Worm (Caenorhabditis elegans) whole organism, L3 larva: Measurements from ENCODE around the gene F35G12.7.

ENCODE experiments used
- R02D3.7 ChIP-seq: fragments of 150-350 bp; optimal IDR thresholded peaks from 2 replicates; lab custom pipeline; 2014; ENCODE audit warnings: missing biosample characterization, missing genetic modification characterization
- ZK546.5 ChIP-seq: sonication (generic microtip); optimal IDR thresholded peaks from 2 replicates; lab custom pipeline; 2017; ENCODE audit warnings: missing biosample characterization, missing genetic modification characterization
- aly-2 ChIP-seq: fragments of 150-350 bp; optimal IDR thresholded peaks from 2 replicates; lab custom pipeline; 2014; ENCODE audit warnings: missing biosample characterization, missing genetic modification characterization
- ceh-16 ChIP-seq: sonication (generic microtip); optimal IDR thresholded peaks from 2 replicates; lab custom pipeline; 2017; ENCODE audit warnings: missing biosample characterization, missing genetic modification characterization
- ceh-28 ChIP-seq: fragments of 150-350 bp; optimal IDR thresholded peaks from 2 replicates; lab custom pipeline; 2014; ENCODE audit warnings: missing biosample characterization, missing genetic modification reagents, missing genetic modification characterization
- ceh-82 ChIP-seq: fragments of 150-350 bp; optimal IDR thresholded peaks from 2 replicates; lab custom pipeline; 2014; ENCODE audit warnings: missing biosample characterization, missing genetic modification characterization
- ceh-9 ChIP-seq: sonication (generic microtip); optimal IDR thresholded peaks from 2 replicates; lab custom pipeline; 2018; ENCODE audit warnings: missing biosample characterization, missing genetic modification characterization
- daf-12 ChIP-seq: fragments of 150-350 bp; optimal IDR thresholded peaks from 2 replicates; lab custom pipeline; 2014; ENCODE audit warnings: missing biosample characterization, missing genetic modification reagents, missing genetic modification characterization
- egl-27 ChIP-seq: sonication (generic microtip); optimal IDR thresholded peaks from 4 replicates; lab custom pipeline; 2017; ENCODE audit warnings: missing biosample characterization, missing genetic modification reagents, missing genetic modification characterization
- elt-1 ChIP-seq: fragments of 150-350 bp; optimal IDR thresholded peaks from 2 replicates; lab custom pipeline; 2014; ENCODE audit warnings: missing biosample characterization, missing genetic modification characterization
- elt-2 ChIP-seq: sonication (generic microtip); optimal IDR thresholded peaks from 2 replicates; lab custom pipeline; 2016; ENCODE audit warnings: missing genetic modification reagents, mild to moderate bottlenecking, missing genetic modification characterization, missing compliant biosample characterization
- elt-3 ChIP-seq, 3 experiments: fragments of 150-350 bp in 1 of 3; sonication (generic microtip) in 2 of 3; optimal IDR thresholded peaks; 2 replicates in 2 of 3; 4 replicates in 1 of 3; lab custom pipeline; 2014 to 2017; ENCODE audit warnings: missing biosample characterization in 3 of 3, missing genetic modification characterization in 3 of 3
- eor-1 ChIP-seq, 2 experiments: fragments of 150-350 bp; optimal IDR thresholded peaks; 2 replicates each; lab custom pipeline; 2014 to 2018; ENCODE audit warnings: missing biosample characterization in 2 of 2, missing genetic modification characterization in 2 of 2
- fkh-2 ChIP-seq: fragments of 150-350 bp; optimal IDR thresholded peaks from 2 replicates; lab custom pipeline; 2014; ENCODE audit warnings: missing biosample characterization, missing genetic modification reagents, missing genetic modification characterization
- fos-1 ChIP-seq: fragments of 150-350 bp; optimal IDR thresholded peaks from 2 replicates; lab custom pipeline; 2014; ENCODE audit warnings: missing biosample characterization, missing genetic modification characterization
- hmg-11 ChIP-seq: sonication (generic microtip); optimal IDR thresholded peaks from 2 replicates; lab custom pipeline; 2016; ENCODE audit warnings: missing genetic modification characterization, missing compliant biosample characterization
- lin-15B ChIP-seq: fragments of 150-350 bp; optimal IDR thresholded peaks from 2 replicates; lab custom pipeline; 2014; ENCODE audit warnings: missing biosample characterization, missing genetic modification characterization
- lin-39 ChIP-seq: fragments of 150-350 bp; optimal IDR thresholded peaks from 2 replicates; lab custom pipeline; 2018; ENCODE audit warnings: missing biosample characterization, missing genetic modification reagents, missing genetic modification characterization
- lsy-12 ChIP-seq: sonication (generic microtip); optimal IDR thresholded peaks from 2 replicates; lab custom pipeline; 2016; ENCODE audit warnings: mild to moderate bottlenecking, missing genetic modification characterization, missing compliant biosample characterization
- mdl-1 ChIP-seq: fragments of 150-350 bp; optimal IDR thresholded peaks from 2 replicates; lab custom pipeline; 2014; ENCODE audit warnings: missing biosample characterization, missing genetic modification characterization
- mml-1 ChIP-seq: fragments of 150-350 bp; sonication (generic microtip); optimal IDR thresholded peaks from 3 replicates; lab custom pipeline; 2014; ENCODE audit warnings: missing biosample characterization, missing genetic modification characterization
- nfya-1 ChIP-seq: sonication (generic microtip); optimal IDR thresholded peaks from 2 replicates; lab custom pipeline; 2017; ENCODE audit warnings: missing genetic modification characterization, mild to moderate bottlenecking, missing compliant biosample characterization, antibody characterized with exemption, moderate library complexity; ENCODE audit not compliant: insufficient read depth
- nhr-11 ChIP-seq: fragments of 150-350 bp; optimal IDR thresholded peaks from 2 replicates; lab custom pipeline; 2014; ENCODE audit warnings: missing biosample characterization, missing genetic modification characterization
- nhr-12 ChIP-seq: fragments of 150-350 bp; optimal IDR thresholded peaks from 2 replicates; lab custom pipeline; 2014; ENCODE audit warnings: missing biosample characterization, missing genetic modification characterization
- nhr-23 ChIP-seq: fragments of 150-350 bp; optimal IDR thresholded peaks from 2 replicates; lab custom pipeline; 2014; ENCODE audit warnings: missing biosample characterization, missing genetic modification reagents, missing genetic modification characterization
- nhr-237 ChIP-seq: fragments of 150-350 bp; optimal IDR thresholded peaks from 2 replicates; lab custom pipeline; 2014; ENCODE audit warnings: missing biosample characterization, missing genetic modification characterization
- nhr-25 ChIP-seq: sonication (generic microtip); optimal IDR thresholded peaks from 2 replicates; lab custom pipeline; 2017; ENCODE audit warnings: missing biosample characterization, missing genetic modification characterization
- nhr-28 ChIP-seq: fragments of 150-350 bp; optimal IDR thresholded peaks from 2 replicates; lab custom pipeline; 2014; ENCODE audit warnings: missing biosample characterization, missing genetic modification characterization
- nhr-76 ChIP-seq: fragments of 150-350 bp; sonication (generic microtip); optimal IDR thresholded peaks from 5 replicates; lab custom pipeline; 2014; ENCODE audit warnings: missing biosample characterization, missing genetic modification characterization
- nhr-77 ChIP-seq: fragments of 150-350 bp; optimal IDR thresholded peaks from 2 replicates; lab custom pipeline; 2014; ENCODE audit warnings: missing biosample characterization, missing genetic modification characterization
- pha-4 ChIP-seq: fragments of 150-350 bp; optimal IDR thresholded peaks from 2 replicates; lab custom pipeline; 2014; ENCODE audit warnings: missing biosample characterization, missing genetic modification reagents, missing genetic modification characterization
- pqm-1 ChIP-seq: fragments of 150-350 bp; optimal IDR thresholded peaks from 2 replicates; lab custom pipeline; 2017; ENCODE audit warnings: missing biosample characterization, missing genetic modification characterization, inconsistent platforms
- skn-1 ChIP-seq: fragments of 150-350 bp; optimal IDR thresholded peaks from 2 replicates; lab custom pipeline; 2014; ENCODE audit warnings: missing biosample characterization, missing genetic modification characterization
- snpc-4 ChIP-seq: fragments of 150-350 bp; optimal IDR thresholded peaks from 2 replicates; lab custom pipeline; 2014; ENCODE audit warnings: missing biosample characterization, missing genetic modification characterization
- tbx-2 ChIP-seq: sonication (generic microtip); optimal IDR thresholded peaks from 2 replicates; lab custom pipeline; 2016; ENCODE audit warnings: mild to moderate bottlenecking, missing genetic modification characterization, missing compliant biosample characterization
- unc-39 ChIP-seq: sonication (generic microtip); optimal IDR thresholded peaks from 4 replicates; lab custom pipeline; 2017; ENCODE audit warnings: missing biosample characterization, missing genetic modification characterization
- unc-62 ChIP-seq: fragments of 150-350 bp; sonication (generic microtip); optimal IDR thresholded peaks from 4 replicates; lab custom pipeline; 2014; ENCODE audit warnings: missing biosample characterization, missing genetic modification reagents, missing genetic modification characterization
- zag-1 ChIP-seq: fragments of 150-350 bp; optimal IDR thresholded peaks from 2 replicates; lab custom pipeline; 2014; ENCODE audit warnings: missing biosample characterization, missing genetic modification characterization
- ztf-11 ChIP-seq: fragments of 150-350 bp; optimal IDR thresholded peaks from 2 replicates; lab custom pipeline; 2014; ENCODE audit warnings: missing biosample characterization, missing genetic modification characterization

Gene F35G12.7

DNA sequence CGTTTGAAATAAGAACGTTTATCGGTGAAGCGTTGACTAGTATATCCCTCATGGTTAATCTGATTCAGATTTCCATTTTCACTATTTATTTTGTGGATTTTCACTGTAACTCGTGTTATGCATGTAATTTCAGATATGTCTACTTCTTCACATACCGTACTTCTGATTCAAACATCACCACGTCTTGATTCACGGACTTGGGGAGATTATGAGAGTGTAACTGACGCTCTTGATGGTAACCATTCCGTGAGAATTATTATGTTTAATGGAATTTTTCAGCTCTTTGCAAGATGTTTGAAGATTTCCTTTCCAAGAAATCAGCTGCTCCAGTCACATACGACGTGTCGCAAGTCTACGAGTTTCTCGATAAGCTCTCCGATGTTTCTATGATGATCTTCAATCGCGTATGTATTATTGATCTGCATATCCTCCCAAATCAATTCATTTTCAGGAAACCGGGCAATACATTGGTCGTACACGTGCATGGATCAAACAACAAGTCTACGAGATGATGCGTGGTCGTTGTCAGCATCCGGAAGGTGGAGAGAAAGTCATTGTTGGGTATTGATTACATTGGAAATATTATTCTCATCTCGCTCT lies 6.1 kb upstream of the F35G12.7 start, which contains the start of gene erh-2:
Gene erh-2, plus strand, starts transcription at position 134 of the 600 bp plus-strand sequence.
- no peak for TF ChIP-seq egl-27 (tag; lab: Kevin White, UChicago)
- TF ChIP-seq lin-15B (tag; lab: Kevin White, UChicago), result no peak
- no peak for TF ChIP-seq ztf-11 (tag; lab: Kevin White, UChicago)
- no peak for TF ChIP-seq nhr-77 (tag; lab: Kevin White, UChicago)
- TF ChIP-seq nhr-237, result no peak
- no peak for TF ChIP-seq fos-1 (tag; lab: Kevin White, UChicago)

DNA sequence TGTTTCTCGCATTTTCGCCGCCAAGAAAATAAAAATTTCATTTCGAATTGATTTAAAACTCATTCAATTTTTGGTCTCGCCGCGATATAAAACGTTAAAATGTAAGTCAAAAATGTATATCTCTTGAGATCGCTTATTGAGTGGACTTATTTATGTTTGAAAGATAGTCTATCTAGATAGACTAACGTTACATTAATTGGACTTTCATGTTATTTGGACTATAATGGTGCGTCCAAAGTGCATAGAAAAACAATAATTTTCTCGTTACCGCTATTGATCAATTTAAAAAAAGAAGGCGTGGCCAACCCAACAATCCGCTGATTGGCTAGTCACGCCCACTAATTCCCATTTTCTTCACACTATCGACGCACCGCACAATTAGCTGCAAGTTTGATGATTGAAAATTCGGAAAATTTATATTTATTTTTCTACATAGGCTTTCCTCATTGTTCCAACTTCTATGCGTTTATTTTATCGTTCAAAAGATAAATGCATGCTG lies 3.0 kb downstream of the F35G12.7 start, which contains the start of gene F35G12.5:
Gene F35G12.5, plus strand, starts transcription at position 51 of the 499 bp plus-strand sequence.
- TF ChIP-seq nfya-1 (tag; lab: Kevin White, UChicago) (peak; percentile 97), nhr-237 (no peak)

DNA sequence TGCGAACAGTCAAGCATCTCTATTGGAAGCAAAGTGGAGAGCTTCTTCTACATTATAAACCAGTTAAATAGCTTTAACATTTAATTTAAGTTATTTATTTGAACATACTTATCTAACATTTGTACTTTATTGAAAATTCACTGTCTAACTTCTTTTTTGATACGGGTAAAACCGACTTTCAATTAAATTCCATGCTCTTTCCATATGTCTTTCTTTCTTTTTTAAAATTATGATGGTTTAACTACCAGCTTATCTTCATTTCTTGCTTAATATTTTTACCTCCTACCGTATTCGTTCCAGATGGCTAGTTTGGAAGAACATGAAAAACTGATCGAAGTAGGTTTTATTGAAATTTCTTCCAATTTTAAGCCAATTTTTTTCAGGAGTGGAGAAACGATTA lies 5.6 kb downstream of the F35G12.7 start, which contains the start of gene F35G12.12:
Gene F35G12.12, plus strand, starts transcription at position 301 of the 400 bp plus-strand sequence.
- TF ChIP-seq elt-2 (tag; lab: Kevin White, UChicago) (no peak), aly-2 (tag; lab: Kevin White, UChicago) (no peak), unc-39 (tag; lab: Kevin White, UChicago) (no peak), nhr-12 (tag; lab: Kevin White, UChicago) (no peak), elt-1 (no peak), skn-1 (no peak), ceh-28 (no peak), lsy-12 (tag; lab: Kevin White, UChicago) (no peak), ztf-11 (tag; lab: Kevin White, UChicago) (no peak), pqm-1 (no peak), daf-12 (tag; lab: Kevin White, UChicago) (no peak), nhr-237 (no peak), mml-1 (tag; lab: Kevin White, UChicago) (no peak), mdl-1 (no peak), nhr-23 (tag; lab: Kevin White, UChicago) (no peak), ceh-82 (tag; lab: Kevin White, UChicago) (no peak), zag-1 (no peak), unc-62 (GFP tag; lab: Kevin White, UChicago) (no peak), ceh-9 (no peak)

DNA sequence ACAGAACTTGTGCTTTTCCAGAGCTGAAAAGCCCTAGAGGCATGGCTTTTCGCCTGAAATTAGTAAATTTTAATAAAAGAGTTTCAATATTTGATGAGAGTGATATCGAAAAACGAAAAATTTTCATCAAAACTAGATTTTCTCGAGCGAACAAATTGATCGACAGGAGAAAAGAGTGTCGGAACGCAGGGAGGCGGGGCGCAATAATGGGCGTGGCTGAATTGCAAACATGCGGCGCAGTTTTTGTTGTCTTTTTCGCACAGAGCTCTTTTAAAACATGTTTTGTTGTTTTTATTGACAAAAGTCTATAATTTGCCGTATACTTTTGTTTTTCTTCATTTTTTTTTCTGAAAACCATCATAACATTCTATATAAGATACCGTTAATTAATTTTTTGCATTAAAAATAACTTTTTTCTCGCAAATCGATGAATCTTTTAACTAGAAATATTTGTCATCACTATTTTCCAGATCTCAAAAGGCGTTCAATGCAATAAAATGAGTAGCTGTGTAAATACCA lies 8.7 kb downstream of the F35G12.7 start, which contains the start of the genes sel-5 and wdr-48:
Gene sel-5, minus strand, starts transcription at position 53 of the 519 bp plus-strand sequence.
Gene wdr-48, plus strand, starts transcription at position 469 of the 519 bp plus-strand sequence.
- peak; percentile 69 for TF ChIP-seq pha-4 (tag; lab: Kevin White, UChicago)
- peak; percentile 51 for TF ChIP-seq nhr-25 (tag; lab: Kevin White, UChicago)
- TF ChIP-seq lin-15B (tag; lab: Kevin White, UChicago), result peak; percentile 33
- TF ChIP-seq elt-3 (tag; optimal IDR thresholded peaks at IDR 0.05; lab: Kevin White, UChicago), result no peak
- TF ChIP-seq nfya-1 (tag; lab: Kevin White, UChicago), result peak; percentile 71
- TF ChIP-seq hmg-11 (tag; lab: Kevin White, UChicago), result peak; percentile 51
- no peak for TF ChIP-seq egl-27 (tag; lab: Kevin White, UChicago)
- peak; percentile 47 for TF ChIP-seq lin-39

DNA sequence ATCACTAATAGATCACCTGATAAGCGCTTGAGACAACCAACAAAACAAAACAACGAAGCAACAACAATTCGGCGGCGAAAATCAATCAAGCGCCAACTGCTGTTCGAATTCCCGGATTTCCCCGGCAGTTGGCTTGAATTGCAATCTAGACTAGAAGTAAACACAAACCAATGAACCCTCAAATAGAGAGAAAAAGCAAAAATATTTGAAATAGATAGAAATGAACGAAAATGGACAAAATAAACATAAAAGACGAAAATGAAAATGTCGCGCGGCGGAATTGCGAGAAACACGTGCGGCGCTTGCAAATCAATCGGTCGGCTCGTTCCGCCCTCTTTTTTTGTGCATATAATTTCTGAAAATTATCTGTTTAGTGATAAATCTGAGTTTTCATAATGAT lies 18.7 kb downstream of the F35G12.7 start, which contains the start of gene idhg-1:
Gene idhg-1, plus strand, starts transcription at position 343 of the 400 bp plus-strand sequence.
- TF ChIP-seq hmg-11 (tag; lab: Kevin White, UChicago) (peak; percentile 95), ZK546.5 (tag; lab: Kevin White, UChicago) (no peak), pha-4 (tag; lab: Kevin White, UChicago) (peak; percentile 62), R02D3.7 (tag; lab: Kevin White, UChicago) (peak; percentile 27), ceh-28 (peak; percentile 36), elt-2 (tag; lab: Kevin White, UChicago) (peak; percentile 65), lsy-12 (tag; lab: Kevin White, UChicago) (peak; percentile 82), mml-1 (tag; lab: Kevin White, UChicago) (no peak), egl-27 (tag; lab: Kevin White, UChicago) (no peak), lin-15B (tag; lab: Kevin White, UChicago) (peak; percentile 41), nhr-76 (tag; lab: Kevin White, UChicago) (peak; percentile 36), snpc-4 (tag; lab: Kevin White, UChicago) (peak; percentile 55), nhr-23 (tag; lab: Kevin White, UChicago) (peak; percentile 8), fkh-2 (tag; lab: Kevin White, UChicago) (peak; percentile 9), ceh-16 (tag; lab: Kevin White, UChicago) (no peak), nhr-77 (tag; lab: Kevin White, UChicago) (no peak), daf-12 (tag; lab: Kevin White, UChicago) (peak; percentile 85), mdl-1 (no peak), ceh-9 (no peak), unc-62 (GFP tag; lab: Kevin White, UChicago) (no peak), ztf-11 (tag; lab: Kevin White, UChicago) (no peak), zag-1 (no peak), tbx-2 (tag; lab: Kevin White, UChicago) (peak; percentile 24), ceh-82 (tag; lab: Kevin White, UChicago) (peak; percentile 13), skn-1 (peak; percentile 13), nhr-28 (no peak), pqm-1 (no peak), eor-1 (tag; optimal IDR thresholded peaks at IDR 0.05; lab: Kevin White, UChicago) (no peak), nhr-12 (tag; lab: Kevin White, UChicago) (no peak), nfya-1 (tag; lab: Kevin White, UChicago) (peak; percentile 61), unc-39 (tag; lab: Kevin White, UChicago) (no peak), nhr-25 (tag; lab: Kevin White, UChicago) (peak; percentile 29), nhr-11 (no peak)
